Worm (Caenorhabditis elegans) whole organism, midembryonic: Measurements from ENCODE around the gene gphr-2.

ENCODE experiments used
- T22C8.4 ChIP-seq: fragments of 200-800 bp; sonication (Bioruptor generic); IDR thresholded peaks from 2 replicates; pipeline ENCODE4 v1.3.6; 2022; ENCODE audit warnings: missing genetic modification characterization, missing compliant biosample characterization
- cog-1 ChIP-seq: sonication (generic microtip); optimal IDR thresholded peaks from 2 replicates; lab custom pipeline; 2016; ENCODE audit warnings: missing genetic modification characterization, missing compliant biosample characterization
- flt-1 ChIP-seq: fragments of 200-800 bp; sonication (Bioruptor generic); IDR thresholded peaks from 2 replicates; pipeline ENCODE4 v1.3.6; 2022; ENCODE audit warnings: missing genetic modification characterization, missing compliant biosample characterization
- klf-2 ChIP-seq: fragments of 200-800 bp; sonication (Bioruptor generic); conservative IDR thresholded peaks from 2 replicates; pipeline ENCODE4 v1.3.6; 2022; ENCODE audit warnings: missing genetic modification reagents, missing genetic modification characterization, missing compliant biosample characterization
- med-1 ChIP-seq: sonication (generic microtip); optimal IDR thresholded peaks from 2 replicates; lab custom pipeline; 2017; ENCODE audit warnings: missing genetic modification characterization, mild to moderate bottlenecking, missing compliant biosample characterization, antibody characterized with exemption, missing genetic modification reagents; ENCODE audit not compliant: insufficient read depth
- ref-1 ChIP-seq: fragments of 200-800 bp; sonication (Bioruptor generic); conservative IDR thresholded peaks from 2 replicates; pipeline ENCODE4 v1.3.6; 2022; ENCODE audit warnings: missing genetic modification reagents, missing genetic modification characterization, missing compliant biosample characterization
- tab-1 ChIP-seq: fragments of 200-800 bp; sonication (Bioruptor generic); IDR thresholded peaks from 2 replicates; pipeline ENCODE4 v1.3.6; 2022; ENCODE audit warnings: missing genetic modification characterization, missing compliant biosample characterization
- ztf-23 ChIP-seq: fragments of 200-800 bp; sonication (Bioruptor generic); IDR thresholded peaks from 2 replicates; pipeline ENCODE4 v1.3.6; 2022; ENCODE audit warnings: missing genetic modification reagents, missing genetic modification characterization, missing compliant biosample characterization
- ztf-29 ChIP-seq: fragments of 200-800 bp; sonication (Bioruptor generic); IDR thresholded peaks from 2 replicates; pipeline ENCODE4 v1.3.6; 2022; ENCODE audit warnings: missing genetic modification reagents, missing genetic modification characterization, missing compliant biosample characterization

Gene gphr-2

ce11 chrX:14307667-14308066 lies at the start of gene gphr-2:
TSS of gene gphr-2 (minus strand) at chrX:14307767.
- TF ChIP-seq T22C8.4 (GFP tag; lab: Robert Waterston, UW) (no peak), cog-1 (tag; lab: Kevin White, UChicago) (no peak), flt-1 (GFP tag; lab: Robert Waterston, UW) (no peak), ztf-23 (GFP tag; lab: Robert Waterston, UW) (no peak)

- TF ChIP-seq cog-1 (tag; lab: Kevin White, UChicago), result no peak
- TF ChIP-seq ref-1, result no peak
- TF ChIP-seq ztf-29 (GFP tag; lab: Robert Waterston, UW), result no peak
- no peak for TF ChIP-seq flt-1 (GFP tag; lab: Robert Waterston, UW)
Observed at ce11 chrX:14356683-14357287, 49.2 kb upstream of the gphr-2 start.

ce11 chrX:14355034-14355433 lies 47.5 kb upstream of the gphr-2 start:
- TF ChIP-seq med-1 (GFP tag; lab: Kevin White, UChicago) (no peak), tab-1 (GFP tag; lab: Robert Waterston, UW) (no peak), klf-2 (GFP tag; lab: Robert Waterston, UW) (no peak), ref-1 (no peak), ztf-29 (GFP tag; lab: Robert Waterston, UW) (no peak), cog-1 (tag; lab: Kevin White, UChicago) (no peak), flt-1 (GFP tag; lab: Robert Waterston, UW) (no peak), ztf-23 (GFP tag; lab: Robert Waterston, UW) (no peak), T22C8.4 (GFP tag; lab: Robert Waterston, UW) (no peak)

ce11 chrX:14349690-14350168 lies 42.2 kb upstream of the gphr-2 start, which contains the start of gene wdr-5.2:
TSS of gene wdr-5.2 (plus strand) at chrX:14350118.
- no peak for TF ChIP-seq ref-1
- TF ChIP-seq flt-1 (GFP tag; lab: Robert Waterston, UW), result no peak
- TF ChIP-seq cog-1 (tag; lab: Kevin White, UChicago), result no peak

- TF ChIP-seq ref-1, result no peak
- TF ChIP-seq cog-1 (tag; lab: Kevin White, UChicago), result no peak
- no peak for TF ChIP-seq klf-2 (GFP tag; lab: Robert Waterston, UW)
- no peak for TF ChIP-seq med-1 (GFP tag; lab: Kevin White, UChicago)
- no peak for TF ChIP-seq ztf-29 (GFP tag; lab: Robert Waterston, UW)
- TF ChIP-seq T22C8.4 (GFP tag; lab: Robert Waterston, UW), result no peak
- TF ChIP-seq ztf-23 (GFP tag; lab: Robert Waterston, UW), result no peak
- TF ChIP-seq tab-1 (GFP tag; lab: Robert Waterston, UW), result no peak
- no peak for TF ChIP-seq flt-1 (GFP tag; lab: Robert Waterston, UW)
Observed at ce11 chrX:14347573-14347972, 40.0 kb upstream of the gphr-2 start, which contains the start of gene K04G11.3. TSS of gene K04G11.3 (minus strand) at chrX:14347673.

DNA sequence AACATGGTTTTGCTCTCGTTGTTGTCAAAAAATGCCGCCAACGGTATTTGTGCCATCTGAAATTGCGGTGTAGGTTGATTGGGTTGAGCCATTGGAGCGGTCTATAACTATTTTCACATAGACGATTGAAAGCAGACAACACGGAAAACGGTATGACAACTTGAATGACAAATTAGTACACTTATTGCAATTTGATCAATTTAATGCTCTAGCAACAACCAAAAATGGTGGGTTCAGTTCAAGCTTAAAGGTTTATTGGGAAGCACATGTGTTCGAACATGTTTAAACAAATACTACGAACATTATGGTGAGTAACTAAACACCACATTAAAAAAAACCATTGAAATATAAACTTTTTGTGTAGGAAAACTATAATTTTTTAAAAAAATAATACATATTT lies 32.8 kb upstream of the gphr-2 start, which contains the start of gene sel-7:
sel-7 (minus strand) TSS at position 101 of the 400 bp plus-strand sequence.
- TF ChIP-seq T22C8.4 (GFP tag; lab: Robert Waterston, UW) (no peak), med-1 (GFP tag; lab: Kevin White, UChicago) (no peak), ref-1 (no peak), flt-1 (GFP tag; lab: Robert Waterston, UW) (no peak)

ce11 chrX:14339723-14340122 lies 32.2 kb upstream of the gphr-2 start:
- TF ChIP-seq ztf-29 (GFP tag; lab: Robert Waterston, UW), result no peak
- TF ChIP-seq ref-1, result no peak
- no peak for TF ChIP-seq cog-1 (tag; lab: Kevin White, UChicago)
- TF ChIP-seq tab-1 (GFP tag; lab: Robert Waterston, UW), result no peak
- TF ChIP-seq ztf-23 (GFP tag; lab: Robert Waterston, UW), result no peak
- no peak for TF ChIP-seq T22C8.4 (GFP tag; lab: Robert Waterston, UW)
- no peak for TF ChIP-seq flt-1 (GFP tag; lab: Robert Waterston, UW)
- TF ChIP-seq med-1 (GFP tag; lab: Kevin White, UChicago), result no peak
- no peak for TF ChIP-seq klf-2 (GFP tag; lab: Robert Waterston, UW)

DNA sequence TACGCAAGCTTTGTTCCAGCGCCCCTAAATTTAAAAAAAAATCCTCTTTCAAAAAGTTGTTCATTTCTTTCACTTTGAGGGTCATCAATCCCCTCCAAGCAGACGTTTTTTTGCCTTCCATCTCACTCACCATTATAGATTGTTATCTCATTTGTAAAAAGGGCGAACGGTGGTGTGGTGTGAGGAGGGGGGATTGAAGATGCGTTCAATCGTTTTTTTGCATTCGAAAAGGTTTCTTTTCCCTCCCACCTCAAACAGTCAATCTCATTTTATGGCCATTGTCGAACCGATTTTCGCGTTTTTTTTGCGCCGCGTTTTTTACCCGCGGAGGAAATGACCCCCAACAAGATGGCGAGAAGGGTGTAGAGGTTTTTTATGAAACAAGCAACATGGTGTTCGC lies 31.3 kb upstream of the gphr-2 start:
- TF ChIP-seq flt-1 (GFP tag; lab: Robert Waterston, UW) (no peak), tab-1 (GFP tag; lab: Robert Waterston, UW) (no peak), ref-1 (no peak), med-1 (GFP tag; lab: Kevin White, UChicago) (no peak), ztf-23 (GFP tag; lab: Robert Waterston, UW) (no peak), cog-1 (tag; lab: Kevin White, UChicago) (no peak), ztf-29 (GFP tag; lab: Robert Waterston, UW) (no peak)

DNA sequence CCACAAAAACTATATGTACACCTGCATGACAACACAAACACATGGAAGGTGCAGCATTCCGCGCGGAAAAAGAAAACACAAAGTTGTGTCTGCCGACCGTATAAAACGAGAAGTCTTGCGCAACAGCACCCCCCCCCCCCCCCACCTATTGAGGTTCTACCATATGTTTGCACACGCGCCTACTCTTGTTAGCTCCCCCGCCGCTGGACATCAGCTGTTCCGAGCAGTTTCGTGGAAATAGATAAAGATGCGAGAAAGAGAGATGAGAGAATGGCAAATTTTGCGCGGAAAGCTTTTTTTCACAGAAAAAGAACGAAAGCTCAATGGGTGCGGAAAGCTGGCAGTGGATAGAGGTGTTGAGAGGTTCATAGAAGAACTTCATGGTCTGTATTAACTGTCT lies 28.1 kb upstream of the gphr-2 start:
- TF ChIP-seq ztf-29 (GFP tag; lab: Robert Waterston, UW) (no peak), klf-2 (GFP tag; lab: Robert Waterston, UW) (no peak), tab-1 (GFP tag; lab: Robert Waterston, UW) (no peak), med-1 (GFP tag; lab: Kevin White, UChicago) (no peak), cog-1 (tag; lab: Kevin White, UChicago) (no peak), ztf-23 (GFP tag; lab: Robert Waterston, UW) (no peak), ref-1 (no peak), flt-1 (GFP tag; lab: Robert Waterston, UW) (no peak), T22C8.4 (GFP tag; lab: Robert Waterston, UW) (no peak)

ce11 chrX:14335220-14335619 lies 27.7 kb upstream of the gphr-2 start, which contains the start of gene K04G11.1:
TSS of gene K04G11.1 (plus strand) at chrX:14335520.
- TF ChIP-seq ref-1 (no peak), flt-1 (GFP tag; lab: Robert Waterston, UW) (no peak), ztf-23 (GFP tag; lab: Robert Waterston, UW) (no peak), T22C8.4 (GFP tag; lab: Robert Waterston, UW) (no peak), med-1 (GFP tag; lab: Kevin White, UChicago) (no peak), klf-2 (GFP tag; lab: Robert Waterston, UW) (no peak), ztf-29 (GFP tag; lab: Robert Waterston, UW) (no peak), cog-1 (tag; lab: Kevin White, UChicago) (no peak), tab-1 (GFP tag; lab: Robert Waterston, UW) (no peak)
